Fruit fly (Drosophila melanogaster): Measurements from ENCODE around the gene Zcchc7.

The Zcchc7 gene

dm6 chr3L:16800026-16800425, 45.2 kb upstream of the Zcchc7 start (continued):
- TF ChIP-seq YL-1 (GFP tag; optimal IDR thresholded peaks at IDR 0.05) (no peak), CG2875 (GFP tag; optimal IDR thresholded peaks at IDR 0.05) (no peak), CG13424 (tag; optimal IDR thresholded peaks at IDR 0.05) (no peak), slbo (GFP tag; IDR thresholded peaks at IDR 0.05) (no peak), chm (GFP tag; IDR thresholded peaks at IDR 0.05) (peak; percentile 59), pita (GFP tag; optimal IDR thresholded peaks at IDR 0.05) (no peak), chinmo (GFP tag; IDR thresholded peaks at IDR 0.05; ENCODE audit: partially characterized antibody) (peak; percentile 61; the same call in 1 of the 4 replicates), CG17829 (tag; optimal IDR thresholded peaks at IDR 0.05) (no peak), p53 (GFP tag; optimal IDR thresholded peaks at IDR 0.05) (no peak), klu (GFP tag; IDR thresholded peaks at IDR 0.05) (no peak), dmrt99B (tag; optimal IDR thresholded peaks at IDR 0.05) (no peak), gcm2 (GFP tag; optimal IDR thresholded peaks at IDR 0.05) (no peak), CG7372 (GFP tag; IDR thresholded peaks at IDR 0.05) (no peak), Dbx (GFP tag; IDR thresholded peaks at IDR 0.05) (0 out of 3 replicates have a peak, but pooled peaks have one; percentile 23), MESR4 (GFP tag; optimal IDR thresholded peaks at IDR 0.05) (peak; percentile 2), CG32532 (GFP tag; IDR thresholded peaks at IDR 0.05) (peak; percentile 43; the same call in 1 of the 2 replicates), E2f2 (GFP tag; IDR thresholded peaks at IDR 0.05) (no peak), CG8089 (GFP tag; optimal IDR thresholded peaks at IDR 0.05) (no peak), TFAM (GFP tag; optimal IDR thresholded peaks at IDR 0.05) (no peak), eve (GFP tag; optimal IDR thresholded peaks at IDR 0.05) (no peak), amos (GFP tag; IDR thresholded peaks at IDR 0.05; ENCODE audit: partially characterized antibody) (peak; percentile 26; the same call in 1 of the 2 replicates), NFAT (GFP tag; IDR thresholded peaks at IDR 0.05) (no peak), HLHmδ (GFP tag; optimal IDR thresholded peaks at IDR 0.05) (peak; percentile 80), fd3F (GFP tag; optimal IDR thresholded peaks at IDR 0.05) (no peak), CG3065 (GFP tag; optimal IDR thresholded peaks at IDR 0.05) (no peak), zf30C (GFP tag; optimal IDR thresholded peaks at IDR 0.05) (peak; percentile 39), CG1233 (GFP tag; optimal IDR thresholded peaks at IDR 0.05) (peak; percentile 11), Awh (GFP tag; IDR thresholded peaks at IDR 0.05) (peak; percentile 33; the same call in 1 of the 2 replicates), CG32772 (GFP tag; IDR thresholded peaks at IDR 0.05) (no peak), Ravus (GFP tag; IDR thresholded peaks at IDR 0.05) (no peak), lab (GFP tag; optimal IDR thresholded peaks at IDR 0.05) (peak; percentile 56), CG17612 (GFP tag; IDR thresholded peaks at IDR 0.05) (0 out of 2 replicates have a peak, but pooled peaks have one; percentile 14), CG12155 (GFP tag; optimal IDR thresholded peaks at IDR 0.05) (no peak), Blimp-1 (GFP tag; optimal IDR thresholded peaks at IDR 0.05) (no peak), Hmr (GFP tag; optimal IDR thresholded peaks at IDR 0.05) (peak; percentile 16), CG15601 (tag; optimal IDR thresholded peaks at IDR 0.05) (peak; percentile 44), CG6175 (GFP tag; IDR thresholded peaks at IDR 0.05) (no peak), lilli (GFP tag; optimal IDR thresholded peaks at IDR 0.05) (no peak), CG4360 (GFP tag; IDR thresholded peaks at IDR 0.05) (no peak), jigr1 (GFP tag; IDR thresholded peaks at IDR 0.05) (no peak), caup (GFP tag; optimal IDR thresholded peaks at IDR 0.05; ENCODE audit: severe bottlenecking) (peak; percentile 40), CG30020 (tag; optimal IDR thresholded peaks at IDR 0.05) (no peak), BtbVII (GFP tag; optimal IDR thresholded peaks at IDR 0.05) (peak; percentile 19), CG6272 (GFP tag; IDR thresholded peaks at IDR 0.05) (no peak), stc (GFP tag; IDR thresholded peaks at IDR 0.05) (no peak), Asciz (GFP tag; optimal IDR thresholded peaks at IDR 0.05) (peak; percentile 20), CG13894 (tag; optimal IDR thresholded peaks at IDR 0.05) (peak; percentile 3), tgo (GFP tag; IDR thresholded peaks at IDR 0.05) (no peak), cato (GFP tag; optimal IDR thresholded peaks at IDR 0.05; ENCODE audit: borderline replicate concordance) (no peak), sna (GFP tag; IDR thresholded peaks at IDR 0.05; ENCODE audit: partially characterized antibody) (0 out of 2 replicates have a peak, but pooled peaks have one; percentile 28), bcd (GFP tag; optimal IDR thresholded peaks at IDR 0.05) (no peak)

Measured in whole organism, embryonic.